Fruit fly (Drosophila melanogaster) whole organism, wandering third instar larva: ENCODE results near the gene Ir84a.

ENCODE experiments used
- CG32264 ChIP-seq: fragments of 200-800 bp; sonication (Bioruptor generic); optimal IDR thresholded peaks from 2 replicates; lab custom pipeline; 2016; ENCODE audit warnings: missing biosample characterization, missing genetic modification characterization
- CG9705 ChIP-seq: fragments of 200-800 bp; sonication (Bioruptor generic); optimal IDR thresholded peaks from 2 replicates; lab custom pipeline; 2018; ENCODE audit warnings: missing biosample characterization, mild to moderate bottlenecking, missing genetic modification characterization
- CrebA ChIP-seq: fragments of 200-800 bp; sonication (Bioruptor generic); optimal IDR thresholded peaks from 2 replicates; lab custom pipeline; 2016; ENCODE audit warnings: missing biosample characterization, mild to moderate bottlenecking, missing genetic modification characterization, borderline replicate concordance
- Dfd ChIP-seq: fragments of >200 bp; optimal IDR thresholded peaks from 2 replicates; lab custom pipeline; 2017; ENCODE audit warnings: missing biosample characterization, missing genetic modification characterization
- GATAd ChIP-seq: sonication (Bioruptor generic); optimal IDR thresholded peaks from 2 replicates; lab custom pipeline; 2016; ENCODE audit warnings: missing biosample characterization, missing genetic modification characterization
- HLH106 ChIP-seq: fragments of 200-800 bp; optimal IDR thresholded peaks from 3 replicates; lab custom pipeline; 2019; ENCODE audit warnings: missing biosample characterization, mild to moderate bottlenecking, missing genetic modification characterization, moderate library complexity
- Hnf4 ChIP-seq: fragments of 200-800 bp; sonication (Bioruptor generic); optimal IDR thresholded peaks from 2 replicates; lab custom pipeline; 2016; ENCODE audit warnings: missing biosample characterization, mild to moderate bottlenecking, missing genetic modification characterization
- Hr83 ChIP-seq: fragments of 200-300 bp; sonication (Bioruptor generic); optimal IDR thresholded peaks from 2 replicates; lab custom pipeline; 2016; ENCODE audit warnings: missing biosample characterization, mild to moderate bottlenecking, missing genetic modification characterization, moderate library complexity; ENCODE audit not compliant: poor library complexity, severe bottlenecking
- Jra ChIP-seq: sonication (Bioruptor generic); optimal IDR thresholded peaks from 2 replicates; lab custom pipeline; 2016; ENCODE audit warnings: missing biosample characterization, missing genetic modification characterization
- Mio ChIP-seq: sonication (Bioruptor generic); optimal IDR thresholded peaks from 2 replicates; lab custom pipeline; 2016; ENCODE audit warnings: missing biosample characterization, missing genetic modification characterization
- Myc ChIP-seq: fragments of >200 bp; optimal IDR thresholded peaks from 2 replicates; lab custom pipeline; 2017
- N ChIP-seq: fragments of >200 bp; optimal IDR thresholded peaks from 2 replicates; lab custom pipeline; 2018; ENCODE audit warnings: missing biosample characterization, missing external identifiers, missing genetic modification characterization
- OdsH ChIP-seq: fragments of 200-800 bp; sonication (Bioruptor generic); optimal IDR thresholded peaks from 2 replicates; lab custom pipeline; 2016; ENCODE audit warnings: missing biosample characterization, mild to moderate bottlenecking, missing genetic modification characterization
- Rel ChIP-seq, 2 experiments: fragments of 200-800 bp; sonication (Bioruptor generic) in 1 of 2; optimal IDR thresholded peaks; 2 replicates in 1 of 2; 3 replicates in 1 of 2; lab custom pipeline; 2016 to 2019; ENCODE audit warnings: mild to moderate bottlenecking in 2 of 2, missing biosample characterization in 2 of 2, missing genetic modification characterization in 2 of 2, moderate library complexity in 1 of 2
- Sp1 ChIP-seq: fragments of 200-800 bp; sonication (Bioruptor generic); optimal IDR thresholded peaks from 3 replicates; lab custom pipeline; 2019; ENCODE audit warnings: missing biosample characterization, mild to moderate bottlenecking, missing genetic modification characterization, moderate library complexity
- Vsx2 ChIP-seq: fragments of 200-300, 225-300 bp; sonication (Bioruptor generic); optimal IDR thresholded peaks from 2 replicates; lab custom pipeline; 2018; ENCODE audit warnings: missing biosample characterization, missing genetic modification characterization; ENCODE audit not compliant: partially characterized antibody
- br ChIP-seq: fragments of 200-800 bp; sonication (Bioruptor generic); optimal IDR thresholded peaks from 2 replicates; lab custom pipeline; 2016; ENCODE audit warnings: missing biosample characterization, missing genetic modification characterization
- brk ChIP-seq: fragments of 200-800 bp; sonication (Bioruptor generic); optimal IDR thresholded peaks from 2 replicates; lab custom pipeline; 2016; ENCODE audit warnings: missing biosample characterization, mild to moderate bottlenecking, missing genetic modification characterization
- dl ChIP-seq, 2 experiments: fragments of 175-275, 200-275 bp in 1 of 2; fragments of 200-275 bp in 1 of 2; sonication (Bioruptor generic); optimal IDR thresholded peaks; lab custom pipeline; 2018; ENCODE audit warnings: mild to moderate bottlenecking in 2 of 2, missing biosample characterization in 2 of 2, missing genetic modification characterization in 2 of 2, moderate library complexity in 2 of 2; ENCODE audit not compliant: partially characterized antibody in 2 of 2, insufficient read depth in 1 of 2
- dmrt93B ChIP-seq: fragments of 200-800 bp; sonication (Bioruptor generic); optimal IDR thresholded peaks from 2 replicates; lab custom pipeline; 2018; ENCODE audit warnings: missing biosample characterization, mild to moderate bottlenecking, missing genetic modification characterization
- dsf ChIP-seq: sonication (Bioruptor generic); optimal IDR thresholded peaks from 2 replicates; lab custom pipeline; 2016; ENCODE audit warnings: missing biosample characterization, missing genetic modification characterization, borderline replicate concordance
- ey ChIP-seq: fragments of 200-800 bp; sonication (Bioruptor generic); optimal IDR thresholded peaks from 2 replicates; lab custom pipeline; 2016; ENCODE audit warnings: missing biosample characterization, missing genetic modification characterization
- foxo ChIP-seq, 2 experiments: fragments of 200-800 bp; sonication (Bioruptor generic); optimal IDR thresholded peaks; 2 replicates in 1 of 2; 3 replicates in 1 of 2; lab custom pipeline; 2016 to 2017; ENCODE audit warnings: missing biosample characterization in 2 of 2, missing genetic modification characterization in 2 of 2
- fru ChIP-seq: fragments of 200-800 bp; sonication (Bioruptor generic); optimal IDR thresholded peaks from 3 replicates; lab custom pipeline; 2016; ENCODE audit warnings: missing biosample characterization, mild to moderate bottlenecking, missing genetic modification characterization
- h ChIP-seq: fragments of 200-800 bp; sonication (Bioruptor generic); optimal IDR thresholded peaks from 3 replicates; lab custom pipeline; 2016; ENCODE audit warnings: missing biosample characterization, mild to moderate bottlenecking, missing genetic modification characterization
- lola ChIP-seq: fragments of >200 bp; optimal IDR thresholded peaks from 2 replicates; lab custom pipeline; 2017; ENCODE audit warnings: missing biosample characterization, missing genetic modification characterization
- pan ChIP-seq: fragments of >200 bp; optimal IDR thresholded peaks from 2 replicates; lab custom pipeline; 2017
- psq ChIP-seq: fragments of 200-800 bp; sonication (Bioruptor generic); optimal IDR thresholded peaks from 3 replicates; lab custom pipeline; 2017; ENCODE audit warnings: missing biosample characterization, mild to moderate bottlenecking, missing genetic modification characterization, moderate library complexity
- rgr ChIP-seq: fragments of 200-800 bp; sonication (Bioruptor generic); optimal IDR thresholded peaks from 3 replicates; lab custom pipeline; 2016; ENCODE audit warnings: missing biosample characterization, mild to moderate bottlenecking, missing genetic modification characterization
- sage ChIP-seq: fragments of 200-800 bp; sonication (Bioruptor generic); optimal IDR thresholded peaks from 2 replicates; lab custom pipeline; 2016; ENCODE audit warnings: missing biosample characterization, mild to moderate bottlenecking, missing genetic modification characterization
- sv ChIP-seq: fragments of 200-800 bp; sonication (Bioruptor generic); optimal IDR thresholded peaks from 3 replicates; lab custom pipeline; 2016; ENCODE audit warnings: missing biosample characterization, missing genetic modification characterization
- usp ChIP-seq: fragments of >200 bp; optimal IDR thresholded peaks from 2 replicates; lab custom pipeline; 2017; ENCODE audit warnings: missing biosample characterization, missing genetic modification characterization
- woc ChIP-seq: sonication (Bioruptor generic); optimal IDR thresholded peaks from 2 replicates; lab custom pipeline; 2016; ENCODE audit warnings: missing biosample characterization, mild to moderate bottlenecking, missing genetic modification characterization

Ir84a gene

DNA sequence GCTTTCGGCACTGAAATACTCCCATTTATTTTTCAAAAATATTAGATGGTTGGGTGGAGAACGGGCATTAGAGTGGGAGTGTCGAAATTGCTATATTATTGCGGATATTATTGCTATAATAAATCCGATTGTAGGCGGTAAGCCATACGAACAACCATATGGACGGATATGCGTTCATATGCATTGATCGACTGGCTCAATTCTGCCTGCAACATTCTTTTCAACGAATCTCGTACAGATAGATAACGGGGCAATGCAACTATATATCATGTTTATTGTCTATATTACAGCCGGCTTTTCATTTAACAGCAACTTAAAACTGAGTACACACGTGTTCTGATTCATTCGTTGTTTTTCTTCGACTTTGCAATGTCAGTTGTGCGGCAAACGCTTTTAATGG is 15.6 kb upstream of the Ir84a start, which contains the start of gene CG42650:
Gene CG42650 (plus strand): TSS at position 301 of the 400 bp plus-strand sequence.
- TF ChIP-seq Sp1 (GFP tag; lab: Kevin White, UChicago) (no peak), brk (GFP tag; lab: Kevin White, UChicago) (no peak), Dfd (GFP tag; lab: Kevin White, UChicago) (no peak), Jra (GFP tag; lab: Kevin White, UChicago) (no peak), CG9705 (GFP tag; lab: Kevin White, UChicago) (no peak), usp (GFP tag; lab: Kevin White, UChicago) (no peak), N (GFP tag; lab: Kevin White, UChicago) (no peak), woc (GFP tag; lab: Kevin White, UChicago) (no peak), pan (lab: Kevin White, UChicago) (no peak), CG32264 (GFP tag; lab: Kevin White, UChicago) (no peak), Hr83 (GFP tag; lab: Kevin White, UChicago) (no peak), sage (GFP tag; lab: Kevin White, UChicago) (no peak), dsf (GFP tag; lab: Kevin White, UChicago) (no peak), CrebA (no peak), dl (GFP tag; optimal IDR thresholded peaks at IDR 0.05; lab: Kevin White, UChicago; ENCODE audit: insufficient read depth in 1 of 2, partially characterized antibody in 2 of 2) (no peak), br (no peak), Hnf4 (no peak)

DNA sequence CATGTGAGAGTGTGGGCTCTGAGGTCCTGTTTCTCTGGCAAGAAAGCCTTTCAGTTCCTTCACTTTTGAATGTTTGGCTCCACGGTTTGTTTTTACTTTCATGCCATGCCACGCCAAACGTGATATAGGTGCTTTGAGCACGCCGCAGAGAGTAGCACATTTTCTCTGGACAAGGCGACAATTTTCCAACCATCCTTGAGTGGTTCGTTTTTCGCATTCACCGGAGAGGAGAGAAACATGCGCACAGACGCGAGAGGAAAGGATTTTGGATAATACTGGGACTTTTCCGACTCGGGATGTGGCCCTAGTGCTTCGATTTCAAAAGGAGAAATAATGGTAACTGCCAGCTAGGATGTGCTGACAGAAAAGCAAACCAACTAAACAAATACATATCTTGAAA is 12.6 kb upstream of the Ir84a start:
- TF ChIP-seq sv (no peak), Jra (GFP tag; lab: Kevin White, UChicago) (no peak), usp (GFP tag; lab: Kevin White, UChicago) (no peak), Rel (GFP tag; optimal IDR thresholded peaks at IDR 0.05; lab: Kevin White, UChicago) (no peak), Rel (tag; optimal IDR thresholded peaks at IDR 0.05; lab: Kevin White, UChicago) (no peak), Dfd (GFP tag; lab: Kevin White, UChicago) (no peak), dsf (GFP tag; lab: Kevin White, UChicago) (no peak), fru (GFP tag; lab: Kevin White, UChicago) (no peak), Vsx2 (no peak), ey (GFP tag; lab: Kevin White, UChicago) (no peak), CrebA (no peak), lola (no peak), Myc (lab: Kevin White, UChicago) (no peak)

DNA sequence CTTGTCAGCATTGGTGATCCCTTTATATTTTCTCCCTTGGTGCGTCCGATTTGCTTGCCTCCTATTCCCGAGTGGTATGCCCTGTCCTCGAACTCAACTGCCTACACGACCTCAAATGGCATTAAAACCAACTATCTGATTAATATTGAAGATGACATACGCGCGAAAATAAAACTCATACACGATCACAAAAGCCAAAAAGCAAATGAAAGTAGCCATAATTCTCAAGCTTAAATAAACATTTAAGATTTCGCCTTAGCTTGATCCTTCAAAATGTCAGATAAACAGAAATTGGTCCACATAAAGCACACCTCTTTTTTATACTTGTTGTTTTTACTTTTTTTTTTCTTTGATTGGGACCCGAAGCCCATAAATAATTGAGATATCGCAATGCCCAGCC is 13.8 kb downstream of the Ir84a start, which contains the start of gene wa-cup:
Gene wa-cup (plus strand): TSS at position 301 of the 400 bp plus-strand sequence.
- TF ChIP-seq rgr (GFP tag; lab: Kevin White, UChicago) (no peak), foxo (GFP tag; optimal IDR thresholded peaks at IDR 0.05; lab: Kevin White, UChicago) (no peak), dmrt93B (GFP tag; lab: Kevin White, UChicago) (no peak), OdsH (GFP tag; lab: Kevin White, UChicago) (no peak), h (GFP tag; lab: Kevin White, UChicago) (no peak), br (no peak), dl (GFP tag; optimal IDR thresholded peaks at IDR 0.05; lab: Kevin White, UChicago; ENCODE audit: insufficient read depth in 1 of 2, partially characterized antibody in 2 of 2) (no peak), sv (no peak), HLH106 (tag; lab: Kevin White, UChicago) (no peak), Rel (GFP tag; optimal IDR thresholded peaks at IDR 0.05; lab: Kevin White, UChicago) (no peak), Rel (tag; optimal IDR thresholded peaks at IDR 0.05; lab: Kevin White, UChicago) (no peak), lola (no peak), fru (GFP tag; lab: Kevin White, UChicago) (no peak)
- TF ChIP-seq, all 38 proteins: peak for 0

DNA sequence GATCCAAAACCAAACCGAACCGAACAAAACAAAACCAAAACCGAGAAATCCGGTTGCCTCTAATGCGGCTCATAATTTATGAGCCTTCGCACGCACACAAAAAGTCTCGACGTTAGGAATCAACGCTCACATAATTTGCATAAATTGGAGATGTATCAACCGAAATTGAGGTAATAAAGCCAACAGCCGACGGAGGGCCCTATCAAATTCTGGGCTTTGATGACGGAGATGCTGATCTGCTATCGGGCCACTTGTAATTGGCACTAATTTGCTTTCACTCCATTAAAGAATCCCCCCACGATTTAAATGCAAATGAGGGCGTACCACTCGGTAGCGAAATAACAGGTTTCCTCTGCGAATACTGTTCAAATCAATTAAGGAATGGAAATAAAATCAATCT is 32.2 kb downstream of the Ir84a start:
- TF ChIP-seq HLH106 (tag; lab: Kevin White, UChicago) = no peak
- TF ChIP-seq CrebA = no peak
- no peak for TF ChIP-seq Dfd (GFP tag; lab: Kevin White, UChicago)
- TF ChIP-seq dsf (GFP tag; lab: Kevin White, UChicago) = no peak
- no peak for TF ChIP-seq Sp1 (GFP tag; lab: Kevin White, UChicago)
- no peak for TF ChIP-seq h (GFP tag; lab: Kevin White, UChicago)
- TF ChIP-seq brk (GFP tag; lab: Kevin White, UChicago) = no peak
- TF ChIP-seq psq (GFP tag; lab: Kevin White, UChicago) = no peak
- no peak for TF ChIP-seq lola
- TF ChIP-seq rgr (GFP tag; lab: Kevin White, UChicago) = no peak
- no peak for TF ChIP-seq OdsH (GFP tag; lab: Kevin White, UChicago)
- TF ChIP-seq N (GFP tag; lab: Kevin White, UChicago) = no peak
- TF ChIP-seq GATAd (GFP tag; lab: Kevin White, UChicago) = no peak
- no peak for TF ChIP-seq Mio (GFP tag; lab: Kevin White, UChicago)
